Worm (Caenorhabditis elegans) whole organism, mixed stage, embryonic: ENCODE data around the gene T14G8.3.

Source experiments
- blmp-1 ChIP-seq: fragments of 150-350 bp; optimal IDR thresholded peaks from 2 replicates; lab custom pipeline; 2014; ENCODE audit warnings: missing biosample characterization, missing genetic modification characterization
- elt-1 ChIP-seq: sonication (generic microtip); optimal IDR thresholded peaks from 2 replicates; lab custom pipeline; 2017; ENCODE audit warnings: missing genetic modification characterization, mild to moderate bottlenecking, missing compliant biosample characterization, antibody characterized with exemption, moderate library complexity, borderline replicate concordance; ENCODE audit not compliant: insufficient read depth
- hlh-1 ChIP-seq: fragments of 150-350 bp; optimal IDR thresholded peaks from 2 replicates; lab custom pipeline; 2014; ENCODE audit warnings: missing biosample characterization, missing genetic modification reagents, missing genetic modification characterization
- mep-1 ChIP-seq: fragments of 150-350 bp; optimal IDR thresholded peaks from 2 replicates; lab custom pipeline; 2017; ENCODE audit warnings: missing biosample characterization, missing genetic modification reagents, missing genetic modification characterization, inconsistent platforms
- sem-2 ChIP-seq: fragments of 200-800 bp; sonication (Bioruptor generic); optimal IDR thresholded peaks from 2 replicates; lab custom pipeline; 2018; ENCODE audit warnings: mild to moderate bottlenecking, missing genetic modification characterization, missing compliant biosample characterization

The T14G8.3 gene

DNA sequence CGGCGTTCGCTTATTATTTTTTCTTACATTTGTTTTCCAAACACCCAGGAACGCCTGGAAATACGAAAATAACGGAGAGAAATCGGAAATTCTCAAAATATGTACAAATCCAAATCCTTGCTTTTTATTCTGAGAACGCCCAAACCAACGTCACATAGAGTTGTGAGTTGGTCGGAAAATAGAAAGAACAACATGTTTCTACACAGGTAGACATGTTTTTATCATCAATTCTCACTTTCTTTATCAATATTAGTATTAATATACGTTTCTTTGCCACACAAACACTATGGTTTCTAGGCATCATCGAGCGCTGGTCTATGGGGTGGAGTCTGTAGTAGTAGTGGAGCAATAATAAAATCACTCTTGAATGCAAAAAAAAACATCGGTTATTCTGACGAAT is 57.4 kb downstream of the T14G8.3 start:
- TF ChIP-seq hlh-1 (tag; lab: Kevin White, UChicago) (no peak), sem-2 (GFP tag; lab: Kevin White, UChicago) (no peak), elt-1 (tag; lab: Kevin White, UChicago) (no peak), mep-1 (no peak), blmp-1 (tag; lab: Kevin White, UChicago) (no peak)
- TF ChIP-seq, all 35 proteins: peak for 0
